Worm (Caenorhabditis elegans) whole organism, young adult: Measurements from ENCODE around the gene Y60A3A.16.

Source experiments
- C06A6.2 ChIP-seq: fragments of 200-800 bp; sonication (Bioruptor generic); conservative IDR thresholded peaks from 2 replicates; pipeline ENCODE4 v1.3.6; 2022; ENCODE audit warnings: missing genetic modification characterization, missing compliant biosample characterization
- C17E4.6 ChIP-seq: fragments of 200-800 bp; sonication (Bioruptor generic); IDR thresholded peaks from 2 replicates; pipeline ENCODE4 v1.3.6; 2022; ENCODE audit warnings: missing genetic modification reagents, missing genetic modification characterization, missing compliant biosample characterization
- F10E7.11 ChIP-seq: sonication (generic microtip); optimal IDR thresholded peaks from 2 replicates; lab custom pipeline; 2017; ENCODE audit warnings: mild to moderate bottlenecking, missing genetic modification characterization, moderate library complexity, missing compliant biosample characterization
- F33H1.4 ChIP-seq: fragments of 200-800 bp; sonication (Bioruptor generic); IDR thresholded peaks from 2 replicates; pipeline ENCODE4 v1.3.6; 2022; ENCODE audit warnings: missing genetic modification reagents, missing genetic modification characterization, missing compliant biosample characterization
- F39B2.1 ChIP-seq: fragments of 200-800 bp; sonication (Bioruptor generic); IDR thresholded peaks from 2 replicates; pipeline ENCODE4 v1.3.6; 2022; ENCODE audit warnings: missing genetic modification reagents, missing genetic modification characterization, missing compliant biosample characterization
- F49E8.2 ChIP-seq: sonication (generic microtip); optimal IDR thresholded peaks from 3 replicates; lab custom pipeline; 2017; ENCODE audit warnings: missing genetic modification characterization, mild to moderate bottlenecking, missing compliant biosample characterization, antibody characterized with exemption, moderate library complexity; ENCODE audit not compliant: insufficient read depth
- F57C9.4 ChIP-seq: sonication (generic microtip); optimal IDR thresholded peaks from 2 replicates; lab custom pipeline; 2017; ENCODE audit warnings: mild to moderate bottlenecking, missing genetic modification characterization, missing compliant biosample characterization
- K11D2.4 ChIP-seq: fragments of 200-800 bp; sonication (Bioruptor generic); IDR thresholded peaks from 2 replicates; pipeline ENCODE4 v1.3.6; 2022; ENCODE audit warnings: missing genetic modification reagents, missing genetic modification characterization, missing compliant biosample characterization
- T26A5.8 ChIP-seq: sonication (generic microtip); optimal IDR thresholded peaks from 2 replicates; lab custom pipeline; 2016; ENCODE audit warnings: missing genetic modification characterization, missing compliant biosample characterization
- Y53F4B.3 ChIP-seq: fragments of 200-800 bp; sonication (Bioruptor generic); IDR thresholded peaks from 2 replicates; pipeline ENCODE4 v1.3.6; 2022; ENCODE audit warnings: missing genetic modification reagents, missing genetic modification characterization, missing compliant biosample characterization
- Y67H2A.10 ChIP-seq: fragments of 200-800 bp; sonication (Bioruptor generic); conservative IDR thresholded peaks from 2 replicates; pipeline ENCODE4 v1.3.6; 2022; ENCODE audit warnings: missing genetic modification reagents, missing genetic modification characterization, missing compliant biosample characterization
- Y95B8A.8 ChIP-seq: fragments of 200-800 bp; sonication (Bioruptor generic); IDR thresholded peaks from 2 replicates; pipeline ENCODE4 v1.3.6; 2022; ENCODE audit warnings: missing genetic modification reagents, missing genetic modification characterization, missing compliant biosample characterization
- ZK185.1 ChIP-seq: sonication (generic microtip); optimal IDR thresholded peaks from 2 replicates; lab custom pipeline; 2016; ENCODE audit warnings: mild to moderate bottlenecking, missing genetic modification characterization, missing compliant biosample characterization; ENCODE audit not compliant: poor library complexity, severe bottlenecking
- akir-1 ChIP-seq: fragments of 200-800 bp; sonication (Bioruptor generic); optimal IDR thresholded peaks from 2 replicates; lab custom pipeline; 2018; ENCODE audit warnings: mild to moderate bottlenecking, missing genetic modification characterization, moderate library complexity, missing compliant biosample characterization
- ama-1 ChIP-seq, 3 experiments: fragments of 150-350 bp in 1 of 3; sonication (generic microtip) in 2 of 3; optimal IDR thresholded peaks; 2 replicates each; lab custom pipeline; 2014 to 2018; ENCODE audit warnings: missing biosample characterization in 2 of 3, missing genetic modification characterization in 2 of 3, missing genetic modification reagents in 2 of 3
- athp-1 ChIP-seq: sonication (generic microtip); optimal IDR thresholded peaks from 2 replicates; lab custom pipeline; 2017; ENCODE audit warnings: mild to moderate bottlenecking, missing genetic modification characterization, missing compliant biosample characterization
- bed-1 ChIP-seq: fragments of 200-800 bp; sonication (Bioruptor generic); IDR thresholded peaks from 2 replicates; pipeline ENCODE4 v1.3.6; 2022; ENCODE audit warnings: missing genetic modification reagents, missing genetic modification characterization, missing compliant biosample characterization
- bed-2 ChIP-seq: fragments of 200-800 bp; sonication (Bioruptor generic); IDR thresholded peaks from 2 replicates; pipeline ENCODE4 v1.3.6; 2022; ENCODE audit warnings: missing genetic modification reagents, missing genetic modification characterization, missing compliant biosample characterization
- cebp-1 ChIP-seq, 2 experiments: fragments of 200-800 bp in 1 of 2; sonication (Bioruptor generic) in 1 of 2; sonication (generic microtip) in 1 of 2; IDR thresholded peaks in 1 of 2; optimal IDR thresholded peaks in 1 of 2; 2 replicates each; pipeline versions ENCODE4 v1.3.6 to Lab custom; 2017 to 2022; ENCODE audit warnings: missing compliant biosample characterization in 2 of 2, missing genetic modification characterization in 2 of 2, mild to moderate bottlenecking in 1 of 2, missing genetic modification reagents in 1 of 2, moderate library complexity in 1 of 2
- ceh-100 ChIP-seq: fragments of 200-800 bp; sonication (Bioruptor generic); IDR thresholded peaks from 2 replicates; pipeline ENCODE4 v1.3.6; 2022; ENCODE audit warnings: missing genetic modification reagents, missing genetic modification characterization, missing compliant biosample characterization
- ceh-27 ChIP-seq: fragments of 200-800 bp; sonication (Bioruptor generic); optimal IDR thresholded peaks from 2 replicates; lab custom pipeline; 2018; ENCODE audit warnings: mild to moderate bottlenecking, missing genetic modification characterization, moderate library complexity, missing compliant biosample characterization
- egl-18 ChIP-seq: fragments of 200-800 bp; sonication (Bioruptor generic); IDR thresholded peaks from 2 replicates; pipeline ENCODE4 v1.3.6; 2022; ENCODE audit warnings: missing genetic modification reagents, missing genetic modification characterization, missing compliant biosample characterization
- fkh-3 ChIP-seq: sonication (generic microtip); optimal IDR thresholded peaks from 2 replicates; lab custom pipeline; 2016; ENCODE audit warnings: mild to moderate bottlenecking, missing genetic modification characterization, missing compliant biosample characterization
- gei-17 ChIP-seq: fragments of 200-800 bp; sonication (Bioruptor generic); optimal IDR thresholded peaks from 2 replicates; lab custom pipeline; 2018; ENCODE audit warnings: mild to moderate bottlenecking, missing genetic modification characterization, missing compliant biosample characterization
- hmg-1.2 ChIP-seq: fragments of 200-800 bp; sonication (Bioruptor generic); IDR thresholded peaks from 2 replicates; pipeline ENCODE4 v1.3.6; 2022; ENCODE audit warnings: missing genetic modification reagents, missing genetic modification characterization, missing compliant biosample characterization
- hmg-20 ChIP-seq: fragments of 200-800 bp; sonication (Bioruptor generic); IDR thresholded peaks from 2 replicates; pipeline ENCODE4 v1.3.6; 2022; ENCODE audit warnings: missing genetic modification reagents, missing genetic modification characterization, missing compliant biosample characterization
- hrde-1 ChIP-seq: sonication (generic microtip); optimal IDR thresholded peaks from 2 replicates; lab custom pipeline; 2016; ENCODE audit warnings: missing genetic modification characterization, mild to moderate bottlenecking, missing compliant biosample characterization, moderate library complexity, missing genotype, missing genetic modification reagents, borderline replicate concordance
- lin-35 ChIP-seq, 3 experiments: fragments of 150-350 bp in 2 of 3; sonication (generic microtip) in 1 of 3; optimal IDR thresholded peaks; 2 replicates each; lab custom pipeline; 2014 to 2018; ENCODE audit warnings: missing biosample characterization in 3 of 3, missing genetic modification characterization in 3 of 3, missing genetic modification reagents in 3 of 3
- lir-1 ChIP-seq: fragments of 200-800 bp; sonication (Bioruptor generic); conservative IDR thresholded peaks from 2 replicates; pipeline ENCODE4 v1.3.6; 2022; ENCODE audit warnings: missing genetic modification reagents, missing genetic modification characterization, missing compliant biosample characterization
- lsy-27 ChIP-seq: sonication (generic microtip); optimal IDR thresholded peaks from 2 replicates; lab custom pipeline; 2017; ENCODE audit warnings: missing genetic modification characterization, mild to moderate bottlenecking, missing compliant biosample characterization, antibody characterized with exemption, missing genotype, borderline replicate concordance; ENCODE audit not compliant: insufficient read depth
- madf-10 ChIP-seq: sonication (generic microtip); optimal IDR thresholded peaks from 2 replicates; lab custom pipeline; 2016; ENCODE audit warnings: mild to moderate bottlenecking, missing genetic modification characterization, missing compliant biosample characterization
- madf-3 ChIP-seq: fragments of 200-800 bp; sonication (Bioruptor generic); IDR thresholded peaks from 2 replicates; pipeline ENCODE4 v1.3.6; 2022; ENCODE audit warnings: missing genetic modification reagents, missing genetic modification characterization, missing compliant biosample characterization
- nfya-1 ChIP-seq: sonication (generic microtip); optimal IDR thresholded peaks from 2 replicates; lab custom pipeline; 2017; ENCODE audit warnings: antibody characterized with exemption, missing compliant biosample characterization, missing genetic modification characterization, borderline replicate concordance; ENCODE audit not compliant: insufficient read depth
- nhr-179 ChIP-seq: sonication (generic microtip); optimal IDR thresholded peaks from 2 replicates; lab custom pipeline; 2016; ENCODE audit warnings: mild to moderate bottlenecking, missing genetic modification characterization, missing compliant biosample characterization
- nhr-90 ChIP-seq: sonication (generic microtip); optimal IDR thresholded peaks from 2 replicates; lab custom pipeline; 2016; ENCODE audit warnings: missing genotype, mild to moderate bottlenecking, missing genetic modification characterization, missing compliant biosample characterization
- pha-4 ChIP-seq: fragments of 150-350 bp; sonication (generic microtip); optimal IDR thresholded peaks from 2 replicates; lab custom pipeline; 2014; ENCODE audit warnings: missing biosample characterization, missing genetic modification reagents, missing genetic modification characterization
- rec-8 ChIP-seq, 2 experiments: sonication (generic microtip); optimal IDR thresholded peaks; 2 replicates each; lab custom pipeline; 2016; ENCODE audit warnings: mild to moderate bottlenecking in 2 of 2, missing genetic modification characterization in 2 of 2, missing genetic modification reagents in 2 of 2, missing genotype in 2 of 2, missing biosample characterization in 1 of 2, missing compliant biosample characterization in 1 of 2, moderate library complexity in 1 of 2
- snpc-1.1 ChIP-seq: sonication (generic microtip); optimal IDR thresholded peaks from 2 replicates; lab custom pipeline; 2017; ENCODE audit warnings: missing genetic modification characterization, mild to moderate bottlenecking, missing compliant biosample characterization, antibody characterized with exemption, moderate library complexity, missing genotype, missing genetic modification reagents; ENCODE audit not compliant: insufficient read depth
- snpc-1.3 ChIP-seq: sonication (generic microtip); optimal IDR thresholded peaks from 2 replicates; lab custom pipeline; 2017; ENCODE audit warnings: missing genetic modification characterization, mild to moderate bottlenecking, missing compliant biosample characterization, antibody characterized with exemption, moderate library complexity, missing genotype, missing genetic modification reagents; ENCODE audit not compliant: insufficient read depth
- sptf-2 ChIP-seq: fragments of 200-800 bp; sonication (Bioruptor generic); optimal IDR thresholded peaks from 2 replicates; lab custom pipeline; 2018; ENCODE audit warnings: mild to moderate bottlenecking, missing genetic modification characterization, missing compliant biosample characterization
- tbp1 ChIP-seq: fragments of 200-800 bp; sonication (Bioruptor generic); optimal IDR thresholded peaks from 2 replicates; lab custom pipeline; 2018; ENCODE audit warnings: mild to moderate bottlenecking, missing genetic modification characterization, missing compliant biosample characterization
- unc-130 ChIP-seq: sonication (generic microtip); optimal IDR thresholded peaks from 2 replicates; lab custom pipeline; 2016; ENCODE audit warnings: missing genetic modification reagents, missing genetic modification characterization, missing compliant biosample characterization
- zim-3 ChIP-seq: sonication (generic microtip); optimal IDR thresholded peaks from 2 replicates; lab custom pipeline; 2017; ENCODE audit warnings: mild to moderate bottlenecking, missing genetic modification characterization, moderate library complexity, missing compliant biosample characterization

Gene Y60A3A.16

ce11 chrV:19901826-19902225 lies 20.7 kb downstream of the Y60A3A.16 start:
- TF ChIP-seq akir-1: no peak
- no peak for TF ChIP-seq C17E4.6
- TF ChIP-seq F49E8.2 (tag; lab: Kevin White, UChicago): no peak
- TF ChIP-seq lir-1 (GFP tag; lab: Robert Waterston, UW): no peak
- no peak for TF ChIP-seq egl-18 (GFP tag; lab: Robert Waterston, UW)
- no peak for TF ChIP-seq Y95B8A.8 (GFP tag; lab: Robert Waterston, UW)
- TF ChIP-seq pha-4: no peak

ce11 chrV:19899167-19899566 lies 23.3 kb downstream of the Y60A3A.16 start, which contains the start of gene Y116F11B.14:
Y116F11B.14 (plus strand) TSS chrV:19899467.
- no peak for TF ChIP-seq lsy-27 (tag; lab: Kevin White, UChicago)
- no peak for TF ChIP-seq C06A6.2 (GFP tag; lab: Robert Waterston, UW)
- no peak for TF ChIP-seq F39B2.1 (GFP tag; lab: Robert Waterston, UW)
- no peak for TF ChIP-seq F33H1.4
- TF ChIP-seq snpc-1.3: no peak
- TF ChIP-seq snpc-1.1: no peak
- TF ChIP-seq ZK185.1: no peak
- no peak for TF ChIP-seq ama-1 (optimal IDR thresholded peaks at IDR 0.05; lab: Kevin White, UChicago)
- no peak for TF ChIP-seq ama-1 (GFP tag; optimal IDR thresholded peaks at IDR 0.05; lab: Kevin White, UChicago)
- TF ChIP-seq madf-3 (GFP tag; lab: Robert Waterston, UW): no peak
- no peak for TF ChIP-seq F57C9.4
- TF ChIP-seq, all 124 proteins: peak for 0

- TF ChIP-seq nhr-90: no peak
- TF ChIP-seq hmg-1.2 (GFP tag; lab: Robert Waterston, UW): no peak
- no peak for TF ChIP-seq C17E4.6
- TF ChIP-seq nhr-179 (tag; lab: Kevin White, UChicago): no peak
- TF ChIP-seq nfya-1 (tag; lab: Kevin White, UChicago): no peak
- no peak for TF ChIP-seq Y53F4B.3 (GFP tag; lab: Robert Waterston, UW)
- TF ChIP-seq snpc-1.1: no peak
- TF ChIP-seq lin-35 (GFP tag; optimal IDR thresholded peaks at IDR 0.05; lab: Kevin White, UChicago): no peak
- no peak for TF ChIP-seq athp-1 (tag; lab: Kevin White, UChicago)
- TF ChIP-seq hmg-20 (GFP tag; lab: Robert Waterston, UW): no peak
- TF ChIP-seq zim-3: no peak
- TF ChIP-seq bed-1 (GFP tag; lab: Robert Waterston, UW): no peak
- TF ChIP-seq bed-2 (GFP tag; lab: Robert Waterston, UW): no peak
- no peak for TF ChIP-seq Y67H2A.10 (GFP tag; lab: Robert Waterston, UW)
- TF ChIP-seq T26A5.8 (tag; lab: Kevin White, UChicago): no peak
- TF ChIP-seq rec-8 (tag; optimal IDR thresholded peaks at IDR 0.05; lab: Kevin White, UChicago): no peak
- no peak for TF ChIP-seq ceh-100
- TF ChIP-seq unc-130 (GFP tag; lab: Kevin White, UChicago): no peak
- no peak for TF ChIP-seq fkh-3 (tag; lab: Kevin White, UChicago)
Measured at ce11 chrV:19897982-19898381, 24.5 kb downstream of the Y60A3A.16 start.

- TF ChIP-seq unc-130 (GFP tag; lab: Kevin White, UChicago) (no peak), gei-17 (GFP tag; lab: Kevin White, UChicago) (no peak), hmg-1.2 (GFP tag; lab: Robert Waterston, UW) (peak; percentile 59; the same call in 1 of the 2 replicates), cebp-1 (GFP tag; IDR thresholded peaks at IDR 0.05; lab: Robert Waterston, UW) (no peak), cebp-1 (tag; optimal IDR thresholded peaks at IDR 0.05; lab: Kevin White, UChicago) (peak; percentile 30), ceh-27 (peak; percentile 22), sptf-2 (no peak), madf-10 (tag; lab: Kevin White, UChicago) (no peak), snpc-1.3 (no peak), hrde-1 (tag; lab: Kevin White, UChicago) (no peak), tbp1 (GFP tag; lab: Kevin White, UChicago) (no peak), K11D2.4 (GFP tag; lab: Robert Waterston, UW) (no peak), F10E7.11 (tag; lab: Kevin White, UChicago) (no peak), lin-35 (GFP tag; optimal IDR thresholded peaks at IDR 0.05; lab: Kevin White, UChicago) (peak in 1 of 3 experiments; percentile 25)
Measured at ce11 chrV:19897557-19897956, 25.0 kb downstream of the Y60A3A.16 start.
